Worm (Caenorhabditis elegans) whole organism, young adult: ENCODE measurements around the gene srw-38.

Experiments
- B0019.2 ChIP-seq: fragments of 200-800 bp; sonication (Bioruptor generic); conservative IDR thresholded peaks from 2 replicates; pipeline ENCODE4 v1.3.6; 2022; ENCODE audit warnings: missing genetic modification reagents, missing genetic modification characterization, missing compliant biosample characterization
- T07F8.4 ChIP-seq: sonication (generic microtip); optimal IDR thresholded peaks from 2 replicates; lab custom pipeline; 2016; ENCODE audit warnings: mild to moderate bottlenecking, missing genetic modification characterization, moderate library complexity, missing compliant biosample characterization
- attf-5 ChIP-seq: fragments of 200-800 bp; sonication (Bioruptor generic); optimal IDR thresholded peaks from 2 replicates; lab custom pipeline; 2018; ENCODE audit warnings: mild to moderate bottlenecking, missing genetic modification characterization, missing compliant biosample characterization
- dpl-1 ChIP-seq: fragments of 150-350 bp; optimal IDR thresholded peaks from 2 replicates; lab custom pipeline; 2014; ENCODE audit warnings: missing biosample characterization, missing genetic modification reagents, missing genetic modification characterization
- hrde-1 ChIP-seq: sonication (generic microtip); optimal IDR thresholded peaks from 2 replicates; lab custom pipeline; 2016; ENCODE audit warnings: missing genetic modification characterization, mild to moderate bottlenecking, missing compliant biosample characterization, moderate library complexity, missing genotype, missing genetic modification reagents, borderline replicate concordance
- sea-2 ChIP-seq: fragments of 200-800 bp; sonication (Bioruptor generic); IDR thresholded peaks from 2 replicates; pipeline ENCODE4 v1.3.6; 2022; ENCODE audit warnings: missing genetic modification characterization, missing compliant biosample characterization
- snpc-3.4 ChIP-seq: sonication (generic microtip); optimal IDR thresholded peaks from 2 replicates; lab custom pipeline; 2017; ENCODE audit warnings: missing genetic modification characterization, mild to moderate bottlenecking, missing compliant biosample characterization, antibody characterized with exemption, moderate library complexity, missing genotype, missing genetic modification reagents
- unc-62 ChIP-seq: fragments of 150-350 bp; optimal IDR thresholded peaks from 2 replicates; lab custom pipeline; 2014; ENCODE audit warnings: missing biosample characterization, missing genetic modification reagents, missing genetic modification characterization
- zfh-2 ChIP-seq: fragments of 200-800 bp; sonication (Bioruptor generic); conservative IDR thresholded peaks from 2 replicates; pipeline ENCODE4 v1.3.6; 2022; ENCODE audit warnings: missing genetic modification reagents, missing genetic modification characterization, missing compliant biosample characterization
- ztf-6 ChIP-seq: fragments of 200-800 bp; sonication (Bioruptor generic); IDR thresholded peaks from 2 replicates; pipeline ENCODE4 v1.3.6; 2022; ENCODE audit warnings: missing genetic modification reagents, missing genetic modification characterization, missing compliant biosample characterization

ce11 chrV:19853610-19854009 lies 17.4 kb downstream of the srw-38 start:
- TF ChIP-seq T07F8.4 (tag; lab: Kevin White, UChicago): no peak
- TF ChIP-seq snpc-3.4: no peak
- TF ChIP-seq hrde-1 (tag; lab: Kevin White, UChicago): no peak
- TF ChIP-seq B0019.2 (GFP tag; lab: Robert Waterston, UW): no peak
- TF ChIP-seq unc-62: no peak
- TF ChIP-seq attf-5 (GFP tag; lab: Kevin White, UChicago): no peak
- TF ChIP-seq sea-2 (GFP tag; lab: Robert Waterston, UW): no peak
- TF ChIP-seq ztf-6 (GFP tag; lab: Robert Waterston, UW): no peak
- no peak for TF ChIP-seq dpl-1 (GFP tag; lab: Kevin White, UChicago)
- no peak for TF ChIP-seq zfh-2
